Fruit fly (Drosophila melanogaster) whole organism, embryonic: Measurements from ENCODE around the gene ftz-f1.
A peak's percentile ranks its signal among the peaks of the same experiment; 100 is the strongest.

Source experiments
- Aef1 ChIP-seq: fragments of 200-800 bp; sonication (Bioruptor generic); IDR thresholded peaks from 3 replicates; pipeline ENCODE4 v1.3.6; 2022; ENCODE audit warnings: missing biosample characterization, missing genetic modification characterization
- Antp ChIP-seq: fragments of 200-800 bp; sonication (Bioruptor generic); optimal IDR thresholded peaks from 3 replicates; lab custom pipeline; 2016; ENCODE audit warnings: missing biosample characterization, missing genetic modification characterization
- CG10321 ChIP-seq: fragments of 200-800 bp; sonication (Bioruptor generic); IDR thresholded peaks from 2 replicates; pipeline ENCODE4 v1.3.6; 2022; ENCODE audit warnings: missing biosample characterization, missing genetic modification characterization
- CG10543 ChIP-seq: fragments of 200-800 bp; sonication (Bioruptor generic); optimal IDR thresholded peaks from 3 replicates; lab custom pipeline; 2017; ENCODE audit warnings: missing biosample characterization, mild to moderate bottlenecking, missing genetic modification characterization, moderate library complexity
- CG11247 ChIP-seq: fragments of 200-800 bp; sonication (Bioruptor generic); IDR thresholded peaks from 2 replicates; pipeline ENCODE4 v1.3.6; 2022; ENCODE audit warnings: missing biosample characterization, missing genetic modification characterization
- CG11504 ChIP-seq: fragments of 200-800 bp; sonication (Bioruptor generic); optimal IDR thresholded peaks from 3 replicates; lab custom pipeline; 2019; ENCODE audit warnings: missing biosample characterization, mild to moderate bottlenecking, missing genetic modification characterization, moderate library complexity
- CG11695 ChIP-seq: fragments of 200-800 bp; sonication (Bioruptor generic); IDR thresholded peaks from 3 replicates; pipeline ENCODE4 v1.3.6; 2022; ENCODE audit warnings: missing biosample characterization, missing genetic modification characterization
- CG1233 ChIP-seq: fragments of 200-800 bp; sonication (Bioruptor generic); optimal IDR thresholded peaks from 4 replicates; lab custom pipeline; 2018; ENCODE audit warnings: missing biosample characterization, mild to moderate bottlenecking, missing genetic modification characterization
- CG16813 ChIP-seq: fragments of 200-800 bp; sonication (Bioruptor generic); IDR thresholded peaks from 3 replicates; pipeline ENCODE4 v1.3.6; 2022; ENCODE audit warnings: missing biosample characterization, missing genetic modification characterization; ENCODE audit not compliant: partially characterized antibody
- CG16863 ChIP-seq: fragments of 200-800 bp; sonication (Bioruptor generic); optimal IDR thresholded peaks from 3 replicates; lab custom pipeline; 2016; ENCODE audit warnings: missing biosample characterization, missing genetic modification characterization
- CG30431 ChIP-seq: fragments of 200-800 bp; sonication (Bioruptor generic); optimal IDR thresholded peaks from 2 replicates; lab custom pipeline; 2017; ENCODE audit warnings: missing biosample characterization, missing genetic modification characterization
- CG31365 ChIP-seq: fragments of 200-800 bp; sonication (Bioruptor generic); optimal IDR thresholded peaks from 2 replicates; lab custom pipeline; 2018; ENCODE audit warnings: missing biosample characterization, mild to moderate bottlenecking, missing genetic modification characterization
- CG4424 ChIP-seq: fragments of 200-800 bp; sonication (Bioruptor generic); optimal IDR thresholded peaks from 3 replicates; lab custom pipeline; 2016; ENCODE audit warnings: missing biosample characterization, missing genetic modification characterization
- CG6175 ChIP-seq: fragments of 200-800 bp; sonication (Bioruptor generic); IDR thresholded peaks from 3 replicates; pipeline ENCODE4 v1.3.6; 2022; ENCODE audit warnings: missing biosample characterization, missing genetic modification characterization
- CG6791 ChIP-seq: fragments of 200-800 bp; sonication (Bioruptor generic); IDR thresholded peaks from 3 replicates; pipeline ENCODE4 v1.3.6; 2022; ENCODE audit warnings: missing biosample characterization, missing genetic modification characterization; ENCODE audit not compliant: partially characterized antibody
- CG8924 ChIP-seq: fragments of 200-800 bp; optimal IDR thresholded peaks from 3 replicates; lab custom pipeline; 2019; ENCODE audit warnings: missing biosample characterization, mild to moderate bottlenecking, missing genetic modification characterization, moderate library complexity
- D19A ChIP-seq: fragments of 200-800 bp; optimal IDR thresholded peaks from 3 replicates; lab custom pipeline; 2019; ENCODE audit warnings: missing biosample characterization, mild to moderate bottlenecking, missing genetic modification characterization, moderate library complexity
- Dbx ChIP-seq: fragments of 200-800 bp; sonication (Bioruptor generic); IDR thresholded peaks from 3 replicates; pipeline ENCODE4 v1.3.6; 2022; ENCODE audit warnings: missing biosample characterization, missing genetic modification characterization
- Dref ChIP-seq: fragments of 200-800 bp; sonication (Bioruptor generic); IDR thresholded peaks from 2 replicates; pipeline ENCODE4 v1.3.6; 2022; ENCODE audit warnings: missing biosample characterization, missing genetic modification characterization
- Fer1 ChIP-seq: fragments of 200-800 bp; sonication (Bioruptor generic); optimal IDR thresholded peaks from 2 replicates; lab custom pipeline; 2017; ENCODE audit warnings: missing biosample characterization, mild to moderate bottlenecking, missing genetic modification characterization
- Fer3 ChIP-seq: fragments of 200-800 bp; sonication (Bioruptor generic); optimal IDR thresholded peaks from 2 replicates; lab custom pipeline; 2018; ENCODE audit warnings: missing biosample characterization, mild to moderate bottlenecking, missing genetic modification characterization, moderate library complexity
- HLHmδ ChIP-seq: fragments of 200-800 bp; sonication (Bioruptor generic); optimal IDR thresholded peaks from 2 replicates; lab custom pipeline; 2018; ENCODE audit warnings: missing biosample characterization, mild to moderate bottlenecking, missing genetic modification characterization, moderate library complexity
- Hmr ChIP-seq: fragments of 200-800 bp; sonication (Bioruptor generic); optimal IDR thresholded peaks from 3 replicates; lab custom pipeline; 2017; ENCODE audit warnings: mild to moderate bottlenecking, missing biosample characterization, missing genetic modification reagents, missing genetic modification characterization
- Hr39 ChIP-seq: fragments of >200 bp; optimal IDR thresholded peaks from 2 replicates; lab custom pipeline; 2017
- Lim3 ChIP-seq: fragments of 200-800 bp; sonication (Bioruptor generic); IDR thresholded peaks from 2 replicates; pipeline ENCODE4 v1.3.6; 2022; ENCODE audit warnings: missing biosample characterization, missing genetic modification characterization
- Mes4 ChIP-seq: fragments of 200-800 bp; sonication (Bioruptor generic); optimal IDR thresholded peaks from 2 replicates; lab custom pipeline; 2016; ENCODE audit warnings: missing biosample characterization, missing genetic modification characterization
- Ptx1 ChIP-seq: fragments of 200-800 bp; sonication (Bioruptor generic); IDR thresholded peaks from 2 replicates; pipeline ENCODE4 v1.3.6; 2022; ENCODE audit warnings: missing biosample characterization, missing genetic modification characterization
- Rfx ChIP-seq: fragments of 200-800 bp; sonication (Bioruptor generic); IDR thresholded peaks from 2 replicates; pipeline ENCODE4 v1.3.6; 2022; ENCODE audit warnings: missing biosample characterization, missing genetic modification characterization
- Rx ChIP-seq: fragments of 200-800 bp; sonication (Bioruptor generic); IDR thresholded peaks from 2 replicates; pipeline ENCODE4 v1.3.6; 2022; ENCODE audit warnings: missing biosample characterization, missing genetic modification characterization
- Six4 ChIP-seq: fragments of 200-800 bp; sonication (Bioruptor generic); optimal IDR thresholded peaks from 2 replicates; lab custom pipeline; 2016; ENCODE audit warnings: missing biosample characterization, missing genetic modification characterization
- Sox100B ChIP-seq: fragments of 200-800 bp; sonication (Bioruptor generic); optimal IDR thresholded peaks from 3 replicates; lab custom pipeline; 2018; ENCODE audit warnings: missing biosample characterization, mild to moderate bottlenecking, missing genetic modification characterization
- ash1 ChIP-seq: fragments of 200-800 bp; sonication (Bioruptor generic); optimal IDR thresholded peaks from 2 replicates; lab custom pipeline; 2018; ENCODE audit warnings: missing biosample characterization, mild to moderate bottlenecking, missing genetic modification characterization
- az2 ChIP-seq: fragments of 200-800 bp; sonication (Bioruptor generic); optimal IDR thresholded peaks from 3 replicates; lab custom pipeline; 2016; ENCODE audit warnings: missing biosample characterization, missing genetic modification characterization
- caup ChIP-seq: fragments of 200-800 bp; sonication (Bioruptor generic); optimal IDR thresholded peaks from 3 replicates; lab custom pipeline; 2017; ENCODE audit warnings: missing biosample characterization, mild to moderate bottlenecking, missing genetic modification characterization, moderate library complexity; ENCODE audit not compliant: severe bottlenecking
- chinmo ChIP-seq: fragments of 200-800 bp; sonication (Bioruptor generic); IDR thresholded peaks from 4 replicates; pipeline ENCODE4 v1.3.6; 2022; ENCODE audit warnings: missing biosample characterization, missing genetic modification characterization; ENCODE audit not compliant: partially characterized antibody
- cwo ChIP-seq: fragments of 200-800 bp; sonication (Bioruptor generic); optimal IDR thresholded peaks from 3 replicates; lab custom pipeline; 2017; ENCODE audit warnings: missing biosample characterization, missing genetic modification characterization, mild to moderate bottlenecking, moderate library complexity, missing genetic modification reagents
- dmrt11E ChIP-seq: fragments of 200-800 bp; sonication (Bioruptor generic); optimal IDR thresholded peaks from 3 replicates; lab custom pipeline; 2018; ENCODE audit warnings: missing biosample characterization, mild to moderate bottlenecking, missing genetic modification characterization, moderate library complexity
- dpn ChIP-seq, 2 experiments: fragments of 200-800 bp; sonication (Bioruptor generic); optimal IDR thresholded peaks; 3 replicates each; lab custom pipeline; 2016; ENCODE audit warnings: missing biosample characterization in 2 of 2, missing genetic modification characterization in 2 of 2
- fd102C ChIP-seq: fragments of 200-800 bp; sonication (Bioruptor generic); optimal IDR thresholded peaks from 2 replicates; lab custom pipeline; 2018; ENCODE audit warnings: missing biosample characterization, mild to moderate bottlenecking, missing genetic modification characterization, moderate library complexity
- kni ChIP-seq: fragments of 200-800 bp; sonication (Bioruptor generic); optimal IDR thresholded peaks from 3 replicates; lab custom pipeline; 2017; ENCODE audit warnings: mild to moderate bottlenecking, missing biosample characterization, missing genetic modification reagents, missing genetic modification characterization
- lilli ChIP-seq: fragments of 200-800 bp; sonication (Bioruptor generic); optimal IDR thresholded peaks from 3 replicates; lab custom pipeline; 2016; ENCODE audit warnings: missing biosample characterization, missing genetic modification characterization
- luna ChIP-seq: fragments of 200-800 bp; sonication (Bioruptor generic); optimal IDR thresholded peaks from 2 replicates; lab custom pipeline; 2016; ENCODE audit warnings: missing biosample characterization, missing genetic modification characterization
- pum ChIP-seq: fragments of 200-800 bp; sonication (Bioruptor generic); optimal IDR thresholded peaks from 2 replicates; lab custom pipeline; 2016; ENCODE audit warnings: missing biosample characterization, missing genetic modification characterization
- so ChIP-seq: fragments of 200-800 bp; sonication (Bioruptor generic); IDR thresholded peaks from 3 replicates; pipeline ENCODE4 v1.3.6; 2022; ENCODE audit warnings: missing biosample characterization, missing genetic modification characterization
- sob ChIP-seq: fragments of 200-800 bp; sonication (Bioruptor generic); IDR thresholded peaks from 2 replicates; pipeline ENCODE4 v1.3.6; 2022; ENCODE audit warnings: missing biosample characterization, missing genetic modification characterization
- tio ChIP-seq: fragments of 200-800 bp; sonication (Bioruptor generic); optimal IDR thresholded peaks from 2 replicates; lab custom pipeline; 2017; ENCODE audit warnings: missing biosample characterization, missing genetic modification characterization, inconsistent platforms
- toy ChIP-seq: fragments of 200-800 bp; sonication (Bioruptor generic); IDR thresholded peaks from 2 replicates; pipeline ENCODE4 v1.3.6; 2022; ENCODE audit warnings: missing biosample characterization, missing genetic modification characterization
- usp ChIP-seq: fragments of >200 bp; optimal IDR thresholded peaks from 2 replicates; lab custom pipeline; 2017; ENCODE audit warnings: missing biosample characterization, missing genetic modification characterization
- zen ChIP-seq: fragments of 200-800 bp; sonication (Bioruptor generic); optimal IDR thresholded peaks from 3 replicates; lab custom pipeline; 2018; ENCODE audit warnings: missing biosample characterization, mild to moderate bottlenecking, missing genetic modification characterization, moderate library complexity

Gene ftz-f1

dm6 chr3L:18768788-18769707 is 32.1 kb downstream of the ftz-f1 start (continued):
- TF ChIP-seq fd102C (GFP tag; lab: Kevin White, UChicago) (no peak), CG11504 (tag; lab: Kevin White, UChicago) (peak; percentile 90), kni (peak; percentile 65), Rfx (peak; percentile 66), Fer3 (tag; lab: Kevin White, UChicago) (peak; percentile 58), CG4424 (GFP tag; lab: Kevin White, UChicago) (peak; percentile 65), so (GFP tag; lab: Robert Waterston, UW) (peak; percentile 69; the same call in 1 of the 3 replicates), CG10543 (GFP tag; lab: Kevin White, UChicago) (peak; percentile 24), Antp (peak; percentile 55), usp (no peak), az2 (GFP tag; lab: Kevin White, UChicago) (peak; percentile 73), luna (no peak), dpn (GFP tag; optimal IDR thresholded peaks at IDR 0.05; lab: Kevin White, UChicago) (peak; percentile 51 to 56), CG31365 (tag; lab: Kevin White, UChicago) (no peak), CG6791 (GFP tag; lab: Robert Waterston, UW) (no peak), CG16813 (GFP tag; lab: Robert Waterston, UW) (no peak), chinmo (GFP tag; lab: Robert Waterston, UW) (peak; percentile 90), CG1233 (GFP tag; lab: Kevin White, UChicago) (peak; percentile 78), toy (GFP tag; lab: Robert Waterston, UW) (no peak), pum (peak; percentile 58), CG30431 (GFP tag; lab: Kevin White, UChicago) (peak; percentile 25), dmrt11E (no peak), Dbx (0 out of 3 replicates have a peak, but pooled peaks have one; percentile 32), Hr39 (lab: Kevin White, UChicago) (no peak), Lim3 (GFP tag; lab: Robert Waterston, UW) (peak; percentile 51; the same call in 1 of the 2 replicates), HLHmδ (GFP tag; lab: Kevin White, UChicago) (peak; percentile 34), Rx (GFP tag; lab: Robert Waterston, UW) (peak; percentile 42; the same call in 1 of the 2 replicates), ash1 (GFP tag; lab: Kevin White, UChicago) (no peak), CG11247 (GFP tag; lab: Robert Waterston, UW) (peak; percentile 52), tio (GFP tag; lab: Kevin White, UChicago) (peak; percentile 71), Fer1 (GFP tag; lab: Kevin White, UChicago) (peak; percentile 75), Hmr (peak; percentile 75), caup (GFP tag; lab: Kevin White, UChicago) (peak; percentile 46), Six4 (peak; percentile 22), Sox100B (GFP tag; lab: Kevin White, UChicago) (peak; percentile 91), Ptx1 (GFP tag; lab: Robert Waterston, UW) (peak; percentile 85), Aef1 (peak; percentile 82), CG10321 (peak; percentile 18; the same call in 1 of the 2 replicates), sob (peak; percentile 77), D19A (peak; percentile 68), CG8924 (tag; lab: Kevin White, UChicago) (peak; percentile 78), Dref (GFP tag; lab: Robert Waterston, UW) (no peak), CG16863 (GFP tag; lab: Kevin White, UChicago) (peak; percentile 38), zen (tag; lab: Kevin White, UChicago) (no peak), CG6175 (GFP tag; lab: Robert Waterston, UW) (no peak), lilli (GFP tag; lab: Kevin White, UChicago) (peak; percentile 70), Mes4 (GFP tag; lab: Kevin White, UChicago) (no peak), cwo (peak; percentile 72), CG11695 (GFP tag; lab: Robert Waterston, UW) (peak; percentile 85)
